Worm (Caenorhabditis elegans): ENCODE measurements around the gene gcy-3.

ce11 chrII:9522986-9523385, 15.9 kb upstream of the gcy-3 start, which contains the start of gene AH6.17:
- TF ChIP-seq dpl-1 (GFP tag; optimal IDR thresholded peaks at IDR 0.05) (no peak), pqm-1 (tag; optimal IDR thresholded peaks at IDR 0.05) (no peak), tbx-2 (tag; optimal IDR thresholded peaks at IDR 0.05) (no peak), nhr-237 (tag; optimal IDR thresholded peaks at IDR 0.05) (no peak), pag-3 (tag; optimal IDR thresholded peaks at IDR 0.05; ENCODE audit: borderline replicate concordance, insufficient read depth) (no peak), nhr-77 (tag; optimal IDR thresholded peaks at IDR 0.05) (no peak), ceh-8 (GFP tag; optimal IDR thresholded peaks at IDR 0.05) (no peak), hpl-2 (GFP tag; optimal IDR thresholded peaks at IDR 0.05) (no peak), lin-13 (GFP tag; optimal IDR thresholded peaks at IDR 0.05) (no peak), ztf-11 (tag; optimal IDR thresholded peaks at IDR 0.05) (no peak), fkh-10 (GFP tag; optimal IDR thresholded peaks at IDR 0.05) (no peak), ceh-63 (GFP tag; optimal IDR thresholded peaks at IDR 0.05) (no peak), lin-39 (tag; optimal IDR thresholded peaks at IDR 0.05) (no peak), nhr-28 (tag; optimal IDR thresholded peaks at IDR 0.05) (no peak)
